Fruit fly (Drosophila melanogaster): ENCODE data around the gene MTA1-like.
A peak's percentile ranks its signal among the peaks of the same experiment; 100 is the strongest.

The MTA1-like gene

dm6 chr3R:5643421-5643820 lies 5.1 kb downstream of the MTA1-like start:
- TF ChIP-seq svp (GFP tag) = peak; percentile 86
- TF ChIP-seq CG11294 (GFP tag; IDR thresholded peaks at IDR 0.05) = no peak

- no peak for TF ChIP-seq CG1621 (tag; optimal IDR thresholded peaks at IDR 0.05)
- TF ChIP-seq Blimp-1 (GFP tag; optimal IDR thresholded peaks at IDR 0.05) = no peak
- peak; percentile 59 for TF ChIP-seq CG15336 (GFP tag; IDR thresholded peaks at IDR 0.05)
- peak; percentile 63 for TF ChIP-seq svp (GFP tag)
- TF ChIP-seq esn (GFP tag; optimal IDR thresholded peaks at IDR 0.05) = peak; percentile 69
- TF ChIP-seq Sox15 (GFP tag; optimal IDR thresholded peaks at IDR 0.05) = peak; percentile 27
- no peak for TF ChIP-seq Eip75B (GFP tag; optimal IDR thresholded peaks at IDR 0.05)
- peak; percentile 40 for TF ChIP-seq CG6792 (GFP tag; optimal IDR thresholded peaks at IDR 0.05)
- TF ChIP-seq CG31627 (GFP tag; optimal IDR thresholded peaks at IDR 0.05) = peak; percentile 56
- TF ChIP-seq CG7368 (GFP tag; optimal IDR thresholded peaks at IDR 0.05) = no peak
- TF ChIP-seq CG3032 (tag; optimal IDR thresholded peaks at IDR 0.05) = peak; percentile 38
- TF ChIP-seq CG8632 (GFP tag; optimal IDR thresholded peaks at IDR 0.05) = no peak
- peak; percentile 47; the same call in 2 of the 3 replicates for TF ChIP-seq CG6163 (GFP tag; IDR thresholded peaks at IDR 0.05)
- peak; percentile 55; the same call in 2 of the 3 replicates for TF ChIP-seq CG8119 (GFP tag; IDR thresholded peaks at IDR 0.05)
- no peak for TF ChIP-seq acj6 (GFP tag; optimal IDR thresholded peaks at IDR 0.05)
- TF ChIP-seq CG11762 (GFP tag; optimal IDR thresholded peaks at IDR 0.05; ENCODE audit: insufficient read depth) = no peak
- no peak for TF ChIP-seq Eip78C (GFP tag)
- no peak for TF ChIP-seq CG3919 (GFP tag; optimal IDR thresholded peaks at IDR 0.05)
- TF ChIP-seq Ets21C (GFP tag; optimal IDR thresholded peaks at IDR 0.05) = no peak
- TF ChIP-seq CG16779 (tag; optimal IDR thresholded peaks at IDR 0.05) = no peak
- TF ChIP-seq cyc (GFP tag; optimal IDR thresholded peaks at IDR 0.05) = peak; percentile 34
- no peak for TF ChIP-seq Lpt (GFP tag; optimal IDR thresholded peaks at IDR 0.05)
These were observed 11.8 kb downstream of the MTA1-like start, which contains the start of the genes CG31548 and CG12170 for dm6 chr3R:5636519-5637430. Gene CG31548 (minus strand): TSS chr3R:5636852. Gene CG12170 (plus strand): TSS chr3R:5637234.

- TF ChIP-seq esn (GFP tag; optimal IDR thresholded peaks at IDR 0.05) = no peak
- no peak for TF ChIP-seq CG3032 (tag; optimal IDR thresholded peaks at IDR 0.05)
- no peak for TF ChIP-seq CG6792 (GFP tag; optimal IDR thresholded peaks at IDR 0.05)
- no peak for TF ChIP-seq net (GFP tag; optimal IDR thresholded peaks at IDR 0.05)
- TF ChIP-seq eg (GFP tag; IDR thresholded peaks at IDR 0.05) = no peak
- no peak for TF ChIP-seq pdm3 (GFP tag; optimal IDR thresholded peaks at IDR 0.05)
- no peak for TF ChIP-seq CG11902 (GFP tag; optimal IDR thresholded peaks at IDR 0.05)
- no peak for TF ChIP-seq acj6 (GFP tag; optimal IDR thresholded peaks at IDR 0.05)
- TF ChIP-seq CG15336 (GFP tag; IDR thresholded peaks at IDR 0.05) = no peak
- TF ChIP-seq CG6163 (GFP tag; IDR thresholded peaks at IDR 0.05) = no peak
- no peak for TF ChIP-seq Lpt (GFP tag; optimal IDR thresholded peaks at IDR 0.05)
- TF ChIP-seq CG31627 (GFP tag; optimal IDR thresholded peaks at IDR 0.05) = no peak
- no peak for TF ChIP-seq Hr39 (GFP tag; optimal IDR thresholded peaks at IDR 0.05)
- no peak for TF ChIP-seq OdsH (GFP tag; optimal IDR thresholded peaks at IDR 0.05)
- TF ChIP-seq CG6854 (GFP tag; optimal IDR thresholded peaks at IDR 0.05) = no peak
- no peak for TF ChIP-seq CG32006 (GFP tag; optimal IDR thresholded peaks at IDR 0.05)
- TF ChIP-seq CG16779 (tag; optimal IDR thresholded peaks at IDR 0.05) = no peak
- TF ChIP-seq Eip75B (GFP tag; optimal IDR thresholded peaks at IDR 0.05) = no peak
- TF ChIP-seq CG34406 (GFP tag; optimal IDR thresholded peaks at IDR 0.05) = no peak
These were observed 13.0 kb downstream of the MTA1-like start, which contains the start of gene CG31546 for dm6 chr3R:5635524-5635923. Gene CG31546 (minus strand): TSS chr3R:5635624.

dm6 chr3R:5633437-5633836 lies 15.1 kb downstream of the MTA1-like start, which contains the start of gene CG12171:
Gene CG12171 (plus strand): TSS chr3R:5633627.
- TF ChIP-seq esn (GFP tag; optimal IDR thresholded peaks at IDR 0.05) (peak; percentile 8), CG11902 (GFP tag; optimal IDR thresholded peaks at IDR 0.05) (no peak), svp (GFP tag) (peak; percentile 98)

Data from whole organism, prepupa.